Worm (Caenorhabditis elegans): ENCODE results near the gene ZK381.8.

Gene ZK381.8

ce11 chrIV:7016502-7016901, 46.3 kb upstream of the ZK381.8 start (continued):
- TF ChIP-seq zip-2 (tag; optimal IDR thresholded peaks at IDR 0.05) (no peak), F44E2.7 (GFP tag; IDR thresholded peaks at IDR 0.05) (no peak), skn-1 (tag; optimal IDR thresholded peaks at IDR 0.05) (no peak), gei-8 (GFP tag; optimal IDR thresholded peaks at IDR 0.05) (no peak), ceh-32 (tag; optimal IDR thresholded peaks at IDR 0.05; ENCODE audit: poor library complexity) (no peak), nhr-102 (tag; optimal IDR thresholded peaks at IDR 0.05) (no peak), ztf-11 (tag; optimal IDR thresholded peaks at IDR 0.05) (no peak), unc-39 (tag; optimal IDR thresholded peaks at IDR 0.05) (no peak), pha-4 (GFP tag; IDR thresholded peaks at IDR 0.05) (no peak), pha-4 (tag; optimal IDR thresholded peaks at IDR 0.05) (no peak), ceh-62 (tag; optimal IDR thresholded peaks at IDR 0.05) (no peak), hlh-11 (tag; optimal IDR thresholded peaks at IDR 0.05) (peak; percentile 49), ZK546.5 (tag; optimal IDR thresholded peaks at IDR 0.05) (no peak), Y105C5A.15 (GFP tag; IDR thresholded peaks at IDR 0.05) (no peak), spr-3 (GFP tag; optimal IDR thresholded peaks at IDR 0.05) (no peak), hlh-30 (tag; optimal IDR thresholded peaks at IDR 0.05; ENCODE audit: insufficient read depth) (peak; percentile 85), dve-1 (tag; optimal IDR thresholded peaks at IDR 0.05; ENCODE audit: insufficient read depth) (peak; percentile 78), daf-12 (tag; optimal IDR thresholded peaks at IDR 0.05) (no peak), F37D6.2 (tag; optimal IDR thresholded peaks at IDR 0.05) (no peak), lsy-2 (tag; optimal IDR thresholded peaks at IDR 0.05) (peak in 1 of 2 experiments; percentile 70), F10B5.3 (tag; optimal IDR thresholded peaks at IDR 0.05) (no peak), hmg-1.1 (GFP tag; IDR thresholded peaks at IDR 0.05) (no peak), dpl-1 (GFP tag; optimal IDR thresholded peaks at IDR 0.05) (peak; percentile 9), ztf-7 (tag; optimal IDR thresholded peaks at IDR 0.05) (no peak), tra-1 (GFP tag; IDR thresholded peaks at IDR 0.05) (no peak), dmd-6 (GFP tag; IDR thresholded peaks at IDR 0.05) (peak; percentile 21; the same call in 1 of the 2 replicates), D1046.2 (GFP tag; IDR thresholded peaks at IDR 0.05) (no peak), madf-9 (GFP tag; conservative IDR thresholded peaks at IDR 0.05) (no peak), zfp-2 (tag; optimal IDR thresholded peaks at IDR 0.05) (no peak), duxl-1 (tag; optimal IDR thresholded peaks at IDR 0.05; ENCODE audit: poor library complexity) (no peak), nhr-11 (tag; optimal IDR thresholded peaks at IDR 0.05) (no peak), vab-7 (GFP tag; IDR thresholded peaks at IDR 0.05) (no peak), set-16 (GFP tag; IDR thresholded peaks at IDR 0.05) (no peak), F26F4.8 (GFP tag; conservative IDR thresholded peaks at IDR 0.05) (no peak), mdt-29 (GFP tag; IDR thresholded peaks at IDR 0.05) (no peak), mep-1 (tag; optimal IDR thresholded peaks at IDR 0.05) (peak; percentile 71), lin-15B (tag; optimal IDR thresholded peaks at IDR 0.05) (no peak)

DNA sequence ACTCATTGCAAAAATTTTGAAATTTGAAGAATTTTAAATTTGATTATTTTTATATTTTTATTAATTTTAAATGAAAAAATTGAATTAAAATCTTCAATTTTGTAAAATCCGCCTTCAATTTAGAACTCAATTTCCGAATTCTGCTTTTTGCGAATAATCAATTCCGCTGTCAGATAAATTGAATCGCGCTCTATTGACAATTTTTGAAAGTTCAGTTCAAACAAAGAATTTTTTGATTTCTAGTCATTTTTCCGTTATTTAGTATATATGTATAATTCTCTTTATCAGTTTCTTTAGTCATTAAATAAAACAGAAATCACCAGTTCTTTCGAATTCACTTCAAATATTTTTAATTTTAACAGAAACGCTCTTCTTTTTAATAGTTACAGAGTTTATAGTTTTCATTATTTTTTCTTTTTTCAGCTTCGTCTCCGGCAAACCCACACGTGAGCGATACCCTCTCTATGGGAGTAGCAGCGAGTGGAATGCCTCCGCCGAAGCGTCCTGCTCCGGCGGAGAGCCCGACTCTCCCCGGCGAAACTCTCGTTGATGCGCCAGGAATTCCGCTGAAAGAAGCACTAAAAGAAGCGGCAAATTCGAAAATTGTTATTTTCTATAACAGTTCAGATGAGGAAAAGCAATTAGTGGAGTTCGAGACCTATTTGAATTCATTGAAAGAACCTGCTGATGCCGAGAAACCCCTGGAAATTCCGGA, 42.7 kb upstream of the ZK381.8 start:
- TF ChIP-seq arid-1 (GFP tag; conservative IDR thresholded peaks at IDR 0.05) (no peak), aly-2 (tag; optimal IDR thresholded peaks at IDR 0.05) (no peak), ZK337.2 (GFP tag; IDR thresholded peaks at IDR 0.05) (no peak), lin-38 (GFP tag; IDR thresholded peaks at IDR 0.05) (peak; percentile 51), madf-9 (GFP tag; conservative IDR thresholded peaks at IDR 0.05) (no peak), daf-12 (tag; optimal IDR thresholded peaks at IDR 0.05) (no peak), nhr-77 (tag; optimal IDR thresholded peaks at IDR 0.05) (peak; percentile 34), dpl-1 (GFP tag; optimal IDR thresholded peaks at IDR 0.05) (peak; percentile 6), set-16 (GFP tag; IDR thresholded peaks at IDR 0.05) (peak; percentile 77), ceh-44 (GFP tag; IDR thresholded peaks at IDR 0.05) (no peak), dmd-9 (GFP tag; IDR thresholded peaks at IDR 0.05) (no peak), nhr-28 (tag; optimal IDR thresholded peaks at IDR 0.05) (peak; percentile 12), spr-3 (GFP tag; optimal IDR thresholded peaks at IDR 0.05) (no peak), ztf-11 (tag; optimal IDR thresholded peaks at IDR 0.05) (no peak), Y5F2A.4 (GFP tag; optimal IDR thresholded peaks at IDR 0.05) (no peak), ama-1 (optimal IDR thresholded peaks at IDR 0.05) (no peak), pha-4 (GFP tag; IDR thresholded peaks at IDR 0.05) (no peak), pha-4 (tag; optimal IDR thresholded peaks at IDR 0.05) (no peak), lin-13 (GFP tag; optimal IDR thresholded peaks at IDR 0.05) (no peak)
